Fruit fly (Drosophila melanogaster) whole organism, wandering third instar larva: Measurements from ENCODE around the gene Cp7Fa.

ENCODE experiments used
- CG9705 ChIP-seq: fragments of 200-800 bp; sonication (Bioruptor generic); optimal IDR thresholded peaks from 2 replicates; lab custom pipeline; 2018; ENCODE audit warnings: missing biosample characterization, mild to moderate bottlenecking, missing genetic modification characterization
- GATAd ChIP-seq: sonication (Bioruptor generic); optimal IDR thresholded peaks from 2 replicates; lab custom pipeline; 2016; ENCODE audit warnings: missing biosample characterization, missing genetic modification characterization
- Hnf4 ChIP-seq: fragments of 200-800 bp; sonication (Bioruptor generic); optimal IDR thresholded peaks from 2 replicates; lab custom pipeline; 2016; ENCODE audit warnings: missing biosample characterization, mild to moderate bottlenecking, missing genetic modification characterization
- Mio ChIP-seq: sonication (Bioruptor generic); optimal IDR thresholded peaks from 2 replicates; lab custom pipeline; 2016; ENCODE audit warnings: missing biosample characterization, missing genetic modification characterization
- Myc ChIP-seq: fragments of >200 bp; optimal IDR thresholded peaks from 2 replicates; lab custom pipeline; 2017
- OdsH ChIP-seq: fragments of 200-800 bp; sonication (Bioruptor generic); optimal IDR thresholded peaks from 2 replicates; lab custom pipeline; 2016; ENCODE audit warnings: missing biosample characterization, mild to moderate bottlenecking, missing genetic modification characterization
- Sp1 ChIP-seq: fragments of 200-800 bp; sonication (Bioruptor generic); optimal IDR thresholded peaks from 3 replicates; lab custom pipeline; 2019; ENCODE audit warnings: missing biosample characterization, mild to moderate bottlenecking, missing genetic modification characterization, moderate library complexity
- dmrt93B ChIP-seq: fragments of 200-800 bp; sonication (Bioruptor generic); optimal IDR thresholded peaks from 2 replicates; lab custom pipeline; 2018; ENCODE audit warnings: missing biosample characterization, mild to moderate bottlenecking, missing genetic modification characterization
- foxo ChIP-seq, 2 experiments: fragments of 200-800 bp; sonication (Bioruptor generic); optimal IDR thresholded peaks; 2 replicates in 1 of 2; 3 replicates in 1 of 2; lab custom pipeline; 2016 to 2017; ENCODE audit warnings: missing biosample characterization in 2 of 2, missing genetic modification characterization in 2 of 2
- h ChIP-seq: fragments of 200-800 bp; sonication (Bioruptor generic); optimal IDR thresholded peaks from 3 replicates; lab custom pipeline; 2016; ENCODE audit warnings: missing biosample characterization, mild to moderate bottlenecking, missing genetic modification characterization
- rgr ChIP-seq: fragments of 200-800 bp; sonication (Bioruptor generic); optimal IDR thresholded peaks from 3 replicates; lab custom pipeline; 2016; ENCODE audit warnings: missing biosample characterization, mild to moderate bottlenecking, missing genetic modification characterization
- sage ChIP-seq: fragments of 200-800 bp; sonication (Bioruptor generic); optimal IDR thresholded peaks from 2 replicates; lab custom pipeline; 2016; ENCODE audit warnings: missing biosample characterization, mild to moderate bottlenecking, missing genetic modification characterization

Gene Cp7Fa

dm6 chrX:8522504-8522903, 51.8 kb downstream of the Cp7Fa start:
- TF ChIP-seq Hnf4 (GFP tag; lab: Kevin White, UChicago) (no peak), Mio (no peak), Sp1 (GFP tag; lab: Kevin White, UChicago) (no peak), GATAd (GFP tag; lab: Kevin White, UChicago) (no peak), sage (no peak), Myc (lab: Kevin White, UChicago) (no peak), CG9705 (GFP tag; lab: Kevin White, UChicago) (no peak), h (GFP tag; lab: Kevin White, UChicago) (no peak), rgr (GFP tag; lab: Kevin White, UChicago) (peak; percentile 18), OdsH (no peak), foxo (GFP tag; optimal IDR thresholded peaks at IDR 0.05; lab: Kevin White, UChicago) (peak in 1 of 2 experiments; percentile 11), dmrt93B (GFP tag; lab: Kevin White, UChicago) (no peak)
